Fruit fly (Drosophila melanogaster): ENCODE measurements around the gene Wdr62.

DNA sequence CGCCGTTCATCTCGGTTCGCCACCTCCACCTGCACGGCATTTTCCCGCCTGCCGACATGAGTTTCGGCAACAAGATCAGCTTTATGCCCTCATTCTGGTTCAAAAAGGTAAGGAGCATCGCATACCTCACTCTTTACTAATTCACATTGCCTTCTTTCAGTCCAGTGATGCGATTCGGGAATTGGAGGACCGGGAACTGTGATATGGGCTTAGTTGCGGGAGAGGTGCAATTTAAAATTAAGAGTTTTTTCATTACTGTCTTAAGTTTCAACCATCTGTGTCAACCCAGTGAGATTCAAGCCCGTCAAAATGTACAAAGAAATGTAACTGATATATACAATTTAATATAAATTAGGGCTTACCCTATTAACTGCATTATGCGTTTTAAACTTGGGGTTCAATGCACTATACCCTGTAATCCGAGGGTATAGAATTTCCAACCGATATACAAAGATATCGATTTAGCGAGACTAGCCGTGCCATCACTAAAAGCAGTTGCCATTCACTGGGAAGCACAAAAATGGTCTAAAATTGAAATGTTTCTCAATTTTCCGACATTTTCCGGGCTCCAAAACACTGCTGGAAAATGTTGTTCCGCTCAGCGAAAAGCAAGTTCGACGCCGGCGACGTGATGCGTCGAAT lies 97.4 kb downstream of the Wdr62 start, which contains the start of gene CG7289:
- no peak for TF ChIP-seq CG5204 (GFP tag; optimal IDR thresholded peaks at IDR 0.05)
- no peak for TF ChIP-seq CG1620 (GFP tag; optimal IDR thresholded peaks at IDR 0.05)
- TF ChIP-seq Mnt (GFP tag; optimal IDR thresholded peaks at IDR 0.05), result peak; percentile 29
- peak; percentile 13 for TF ChIP-seq CG12768 (GFP tag; optimal IDR thresholded peaks at IDR 0.05)
- peak; percentile 0 for TF ChIP-seq CG14711 (tag; optimal IDR thresholded peaks at IDR 0.05)
- TF ChIP-seq CG7101 (tag; optimal IDR thresholded peaks at IDR 0.05), result peak; percentile 18
- no peak for TF ChIP-seq kay (GFP tag; ENCODE audit: borderline replicate concordance)
- TF ChIP-seq CG33017 (tag; optimal IDR thresholded peaks at IDR 0.05), result no peak
- no peak for TF ChIP-seq pad (GFP tag; optimal IDR thresholded peaks at IDR 0.05)
- no peak for TF ChIP-seq cic (GFP tag; optimal IDR thresholded peaks at IDR 0.05)
- TF ChIP-seq Clk (GFP tag; optimal IDR thresholded peaks at IDR 0.05), result no peak
- TF ChIP-seq cnc (optimal IDR thresholded peaks at IDR 0.05), result no peak
- no peak for TF ChIP-seq bab1 (GFP tag; optimal IDR thresholded peaks at IDR 0.05)
- TF ChIP-seq toe (GFP tag; optimal IDR thresholded peaks at IDR 0.05), result peak; percentile 58

All from whole organism, adult.